Worm (Caenorhabditis elegans): ENCODE measurements around the gene rpt-3.

ce11 chrIII:6459820-6460219 lies 29.8 kb upstream of the rpt-3 start, which contains the start of gene algn-1:
- TF ChIP-seq flt-1 (GFP tag; IDR thresholded peaks at IDR 0.05): no peak
- TF ChIP-seq ztf-29 (GFP tag; IDR thresholded peaks at IDR 0.05): no peak

Data from whole organism, midembryonic.